Fruit fly (Drosophila melanogaster) whole organism, embryonic: ENCODE results near the gene CG43345.

Experiments
- Ada2b ChIP-seq: fragments of 200-800 bp; sonication (Bioruptor generic); IDR thresholded peaks from 2 replicates; pipeline ENCODE4 v1.3.6; 2022; ENCODE audit warnings: missing biosample characterization, missing genetic modification characterization
- B-H2 ChIP-seq: fragments of 200-800 bp; sonication (Bioruptor generic); optimal IDR thresholded peaks from 2 replicates; lab custom pipeline; 2018; ENCODE audit warnings: missing biosample characterization, mild to moderate bottlenecking, missing genetic modification characterization
- BEAF-32 ChIP-seq: fragments of 200-800 bp; sonication (Bioruptor generic); optimal IDR thresholded peaks from 3 replicates; lab custom pipeline; 2017; ENCODE audit warnings: missing biosample characterization, missing genetic modification characterization, mild to moderate bottlenecking, moderate library complexity, missing genetic modification reagents
- CG10267 ChIP-seq: fragments of 200-800 bp; sonication (Bioruptor generic); optimal IDR thresholded peaks from 2 replicates; lab custom pipeline; 2018; ENCODE audit warnings: missing biosample characterization, mild to moderate bottlenecking, missing genetic modification characterization, moderate library complexity
- CG12659 ChIP-seq: fragments of 200-800 bp; sonication (Bioruptor generic); optimal IDR thresholded peaks from 3 replicates; lab custom pipeline; 2017; ENCODE audit warnings: mild to moderate bottlenecking, missing biosample characterization, missing genetic modification reagents, missing genetic modification characterization
- CG13287 ChIP-seq: fragments of 200-800 bp; sonication (Bioruptor generic); IDR thresholded peaks from 2 replicates; pipeline ENCODE4 v1.3.6; 2022; ENCODE audit warnings: missing biosample characterization, missing genetic modification characterization; ENCODE audit not compliant: partially characterized antibody
- CG13624 ChIP-seq: fragments of 200-800 bp; sonication (Bioruptor generic); optimal IDR thresholded peaks from 2 replicates; lab custom pipeline; 2016; ENCODE audit warnings: missing biosample characterization, missing genetic modification characterization
- CG2116 ChIP-seq: fragments of 200-800 bp; sonication (Bioruptor generic); optimal IDR thresholded peaks from 3 replicates; lab custom pipeline; 2018; ENCODE audit warnings: missing biosample characterization, mild to moderate bottlenecking, missing genetic modification characterization
- CG33213 ChIP-seq: fragments of 200-800 bp; sonication (Bioruptor generic); optimal IDR thresholded peaks from 3 replicates; lab custom pipeline; 2016; ENCODE audit warnings: missing biosample characterization, missing genetic modification characterization
- CG3847 ChIP-seq: fragments of 200-800 bp; sonication (Bioruptor generic); IDR thresholded peaks from 2 replicates; pipeline ENCODE4 v1.3.6; 2022; ENCODE audit warnings: missing biosample characterization, missing genetic modification characterization
- CG6813 ChIP-seq: fragments of 200-800 bp; sonication (Bioruptor generic); optimal IDR thresholded peaks from 2 replicates; lab custom pipeline; 2017; ENCODE audit warnings: missing biosample characterization, missing genetic modification characterization, mild to moderate bottlenecking, moderate library complexity, missing genetic modification reagents
- CG8290 ChIP-seq, 3 experiments: fragments of 200-800 bp; sonication (Bioruptor generic); optimal IDR thresholded peaks; 2 replicates each; lab custom pipeline; 2016 to 2019; ENCODE audit warnings: missing biosample characterization in 3 of 3, missing genetic modification characterization in 3 of 3, mild to moderate bottlenecking in 2 of 3, moderate library complexity in 1 of 3
- CG9932 ChIP-seq: fragments of 200-800 bp; sonication (Bioruptor generic); IDR thresholded peaks from 2 replicates; pipeline ENCODE4 v1.3.6; 2022; ENCODE audit warnings: missing biosample characterization, missing genetic modification characterization
- CoRest ChIP-seq: fragments of 200-800 bp; sonication (Bioruptor generic); optimal IDR thresholded peaks from 3 replicates; lab custom pipeline; 2018; ENCODE audit warnings: missing biosample characterization, mild to moderate bottlenecking, missing genetic modification characterization, moderate library complexity
- E2f2 ChIP-seq: fragments of 200-800 bp; sonication (Bioruptor generic); IDR thresholded peaks from 2 replicates; pipeline ENCODE4 v1.3.6; 2022; ENCODE audit warnings: missing biosample characterization, missing genetic modification characterization
- Ets65A ChIP-seq: fragments of 200-800 bp; sonication (Bioruptor generic); peaks from one replicate; lab custom pipeline; 2016; ENCODE audit warnings: missing biosample characterization, missing genetic modification characterization
- Ets97D ChIP-seq: fragments of 200-800 bp; sonication (Bioruptor generic); optimal IDR thresholded peaks from 3 replicates; lab custom pipeline; 2016; ENCODE audit warnings: missing biosample characterization, missing genetic modification characterization
- HmgZ ChIP-seq: fragments of 200-800 bp; sonication (Bioruptor generic); optimal IDR thresholded peaks from 2 replicates; lab custom pipeline; 2018; ENCODE audit warnings: missing biosample characterization, mild to moderate bottlenecking, missing genetic modification characterization
- MBD-R2 ChIP-seq: fragments of 200-800 bp; sonication (Bioruptor generic); IDR thresholded peaks from 2 replicates; pipeline ENCODE4 v1.3.6; 2022; ENCODE audit warnings: missing biosample characterization, missing genetic modification characterization
- Med ChIP-seq: fragments of 200-800 bp; sonication (Bioruptor generic); peaks from one replicate; lab custom pipeline; 2016; ENCODE audit warnings: missing biosample characterization, missing genetic modification characterization, mild to moderate bottlenecking, inconsistent platforms, moderate library complexity
- Myb ChIP-seq: fragments of 200-800 bp; sonication (Bioruptor generic); optimal IDR thresholded peaks from 2 replicates; lab custom pipeline; 2016; ENCODE audit warnings: missing biosample characterization, missing genetic modification characterization
- Optix ChIP-seq: fragments of 200-800 bp; sonication (Bioruptor generic); IDR thresholded peaks from 3 replicates; pipeline ENCODE4 v1.3.6; 2022; ENCODE audit warnings: missing biosample characterization, missing genetic modification characterization
- Pdp1 ChIP-seq, 2 experiments: fragments of 200-800 bp; sonication (Bioruptor generic); optimal IDR thresholded peaks; 3 replicates each; lab custom pipeline; 2016; ENCODE audit warnings: missing biosample characterization in 2 of 2, missing genetic modification characterization in 2 of 2, mild to moderate bottlenecking in 1 of 2, moderate library complexity in 1 of 2
- Rfx ChIP-seq: fragments of 200-800 bp; sonication (Bioruptor generic); IDR thresholded peaks from 2 replicates; pipeline ENCODE4 v1.3.6; 2022; ENCODE audit warnings: missing biosample characterization, missing genetic modification characterization
- Sin3A ChIP-seq: fragments of >200 bp; optimal IDR thresholded peaks from 2 replicates; lab custom pipeline; 2018
- Sry-β ChIP-seq: fragments of 200-800 bp; sonication (Bioruptor generic); optimal IDR thresholded peaks from 2 replicates; lab custom pipeline; 2018; ENCODE audit warnings: missing biosample characterization, mild to moderate bottlenecking, missing genetic modification characterization, moderate library complexity
- Ssrp ChIP-seq: fragments of 200-800 bp; sonication (Bioruptor generic); optimal IDR thresholded peaks from 2 replicates; lab custom pipeline; 2018; ENCODE audit warnings: missing biosample characterization, mild to moderate bottlenecking, missing genetic modification characterization, moderate library complexity
- Xrp1 ChIP-seq: fragments of 200-800 bp; sonication (Bioruptor generic); IDR thresholded peaks from 2 replicates; pipeline ENCODE4 v1.3.6; 2022; ENCODE audit warnings: missing biosample characterization, missing genetic modification characterization
- al ChIP-seq: fragments of 200-800 bp; sonication (Bioruptor generic); IDR thresholded peaks from 2 replicates; pipeline ENCODE4 v1.3.6; 2022; ENCODE audit warnings: missing biosample characterization, missing genetic modification characterization
- bigmax ChIP-seq: fragments of 200-800 bp; sonication (Bioruptor generic); optimal IDR thresholded peaks from 2 replicates; lab custom pipeline; 2018; ENCODE audit warnings: missing biosample characterization, mild to moderate bottlenecking, missing genetic modification characterization
- cg ChIP-seq: fragments of 200-800 bp; sonication (Bioruptor generic); optimal IDR thresholded peaks from 3 replicates; lab custom pipeline; 2019; ENCODE audit warnings: missing biosample characterization, mild to moderate bottlenecking, missing genetic modification characterization, moderate library complexity
- crp ChIP-seq, 2 experiments: fragments of 200-800 bp; sonication (Bioruptor generic); optimal IDR thresholded peaks; 2 replicates in 1 of 2; 3 replicates in 1 of 2; lab custom pipeline; 2017; ENCODE audit warnings: missing biosample characterization in 2 of 2, missing genetic modification characterization in 2 of 2, mild to moderate bottlenecking in 1 of 2, moderate library complexity in 1 of 2
- dm ChIP-seq: fragments of 200-800 bp; sonication (Bioruptor generic); optimal IDR thresholded peaks from 3 replicates; lab custom pipeline; 2016; ENCODE audit warnings: missing biosample characterization, missing genetic modification characterization
- fd3F ChIP-seq: fragments of 200-800 bp; sonication (Bioruptor generic); optimal IDR thresholded peaks from 2 replicates; lab custom pipeline; 2018; ENCODE audit warnings: missing biosample characterization, mild to moderate bottlenecking, missing genetic modification characterization, moderate library complexity
- gfzf ChIP-seq: fragments of 200-800 bp; sonication (Bioruptor generic); optimal IDR thresholded peaks from 2 replicates; lab custom pipeline; 2016; ENCODE audit warnings: missing biosample characterization, mild to moderate bottlenecking, missing genetic modification characterization, moderate library complexity
- lilli ChIP-seq: fragments of 200-800 bp; sonication (Bioruptor generic); optimal IDR thresholded peaks from 3 replicates; lab custom pipeline; 2016; ENCODE audit warnings: missing biosample characterization, missing genetic modification characterization
- odd ChIP-seq: fragments of 200-800 bp; sonication (Bioruptor generic); optimal IDR thresholded peaks from 2 replicates; lab custom pipeline; 2017; ENCODE audit warnings: missing biosample characterization, mild to moderate bottlenecking, missing genetic modification characterization
- phol ChIP-seq: fragments of 200-800 bp; sonication (Bioruptor generic); optimal IDR thresholded peaks from 3 replicates; lab custom pipeline; 2018; ENCODE audit warnings: missing biosample characterization, mild to moderate bottlenecking, missing genetic modification characterization, moderate library complexity
- pzg ChIP-seq: fragments of 200-800 bp; sonication (Bioruptor generic); optimal IDR thresholded peaks from 3 replicates; lab custom pipeline; 2018; ENCODE audit warnings: missing biosample characterization, mild to moderate bottlenecking, missing genetic modification characterization, moderate library complexity
- row ChIP-seq: fragments of 200-800 bp; sonication (Bioruptor generic); IDR thresholded peaks from 3 replicates; pipeline ENCODE4 v1.3.6; 2022; ENCODE audit warnings: missing biosample characterization, missing genetic modification characterization
- sens ChIP-seq: fragments of 200-800 bp; sonication (Bioruptor generic); peaks from one replicate; lab custom pipeline; 2016; ENCODE audit warnings: missing biosample characterization, missing genetic modification characterization
- slp2 ChIP-seq: fragments of 200-800 bp; sonication (Bioruptor generic); optimal IDR thresholded peaks from 2 replicates; lab custom pipeline; 2016; ENCODE audit warnings: missing biosample characterization, missing genetic modification characterization
- sna ChIP-seq: fragments of 200-800 bp; sonication (Bioruptor generic); IDR thresholded peaks from 2 replicates; pipeline ENCODE4 v1.3.6; 2022; ENCODE audit warnings: missing biosample characterization, missing genetic modification characterization; ENCODE audit not compliant: partially characterized antibody
- stwl ChIP-seq: fragments of 200-800 bp; sonication (Bioruptor generic); optimal IDR thresholded peaks from 3 replicates; lab custom pipeline; 2018; ENCODE audit warnings: missing biosample characterization, mild to moderate bottlenecking, missing genetic modification characterization, moderate library complexity
- sug ChIP-seq: fragments of 200-800 bp; optimal IDR thresholded peaks from 2 replicates; lab custom pipeline; 2019; ENCODE audit warnings: missing biosample characterization, mild to moderate bottlenecking, missing genetic modification characterization, moderate library complexity
- tio ChIP-seq: fragments of 200-800 bp; sonication (Bioruptor generic); optimal IDR thresholded peaks from 2 replicates; lab custom pipeline; 2017; ENCODE audit warnings: missing biosample characterization, missing genetic modification characterization, inconsistent platforms

CG43345 gene

DNA sequence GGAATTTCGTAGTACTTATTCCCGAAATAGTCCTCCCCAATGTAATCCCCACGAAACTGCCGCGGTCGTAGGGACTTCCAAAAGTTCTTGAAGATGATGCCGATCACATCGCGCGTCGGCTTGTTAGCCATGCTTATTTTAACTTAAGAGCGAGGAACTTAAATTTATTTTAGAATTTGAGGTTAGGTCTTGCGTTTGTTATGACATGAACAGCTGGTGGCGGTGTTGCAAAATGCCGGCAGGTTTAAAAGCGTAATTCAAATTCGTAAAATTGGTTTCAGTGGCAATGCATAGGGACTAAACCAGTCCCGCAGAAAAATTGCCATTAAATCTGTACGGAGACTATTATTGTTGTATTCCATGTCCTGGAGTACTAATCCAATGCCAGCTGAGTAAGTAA, 2.0 kb downstream of the CG43345 start (continued):
- no peak for TF ChIP-seq al (GFP tag; lab: Robert Waterston, UW)
- TF ChIP-seq CG8290 (GFP tag; optimal IDR thresholded peaks at IDR 0.05; lab: Kevin White, UChicago), result no peak
- peak in 1 of 2 experiments; percentile 44 for TF ChIP-seq CG8290 (tag; optimal IDR thresholded peaks at IDR 0.05; lab: Kevin White, UChicago)
- no peak for TF ChIP-seq fd3F
- TF ChIP-seq sens, result peak; percentile 11
- TF ChIP-seq Ssrp (tag; lab: Kevin White, UChicago), result no peak
- TF ChIP-seq E2f2 (GFP tag; lab: Robert Waterston, UW), result peak; percentile 93
- peak; percentile 29 for TF ChIP-seq CG2116 (GFP tag; lab: Kevin White, UChicago)
- TF ChIP-seq Ada2b, result 0 out of 2 replicates have a peak, but pooled peaks have one; percentile 7
- TF ChIP-seq CG12659 (GFP tag; lab: Kevin White, UChicago), result peak; percentile 21
- peak; percentile 24; the same call in 1 of the 2 replicates for TF ChIP-seq CG3847 (GFP tag; lab: Robert Waterston, UW)
- TF ChIP-seq crp (GFP tag; optimal IDR thresholded peaks at IDR 0.05; lab: Kevin White, UChicago), result peak; percentile 25 to 88
- TF ChIP-seq Med, result peak; percentile 84
- TF ChIP-seq HmgZ (tag; lab: Kevin White, UChicago), result peak; percentile 44
- TF ChIP-seq CG33213, result peak; percentile 7
- TF ChIP-seq Ets65A (GFP tag; lab: Kevin White, UChicago), result peak; percentile 46
- peak; percentile 59 for TF ChIP-seq dm (GFP tag; lab: Kevin White, UChicago)
- peak; percentile 87 for TF ChIP-seq Myb (GFP tag; lab: Kevin White, UChicago)
- peak; percentile 100 for TF ChIP-seq bigmax
- TF ChIP-seq pzg (GFP tag; lab: Kevin White, UChicago), result peak; percentile 63
- peak in 1 of 2 experiments; percentile 99 for TF ChIP-seq Pdp1 (GFP tag; optimal IDR thresholded peaks at IDR 0.05; lab: Kevin White, UChicago)
- peak; percentile 18 for TF ChIP-seq gfzf
- TF ChIP-seq stwl, result no peak
- peak; percentile 33; the same call in 1 of the 3 replicates for TF ChIP-seq row (GFP tag; lab: Robert Waterston, UW)
- TF ChIP-seq MBD-R2, result peak; percentile 80
- peak; percentile 79 for TF ChIP-seq Sry-β (GFP tag; lab: Kevin White, UChicago)
- peak; percentile 22 for TF ChIP-seq CoRest (tag; lab: Kevin White, UChicago)
- TF ChIP-seq CG10267, result peak; percentile 89
- no peak for TF ChIP-seq odd (GFP tag; lab: Kevin White, UChicago)
- peak; percentile 18 for TF ChIP-seq BEAF-32 (GFP tag; lab: Kevin White, UChicago)
- peak; percentile 14 for TF ChIP-seq CG13624 (GFP tag; lab: Kevin White, UChicago)
- no peak for TF ChIP-seq cg (GFP tag; lab: Kevin White, UChicago)
- TF ChIP-seq Rfx (GFP tag; lab: Robert Waterston, UW), result peak; percentile 22; the same call in 1 of the 2 replicates
- TF ChIP-seq lilli (GFP tag; lab: Kevin White, UChicago), result peak; percentile 13
- no peak for TF ChIP-seq tio
- TF ChIP-seq CG6813, result no peak
- peak; percentile 15 for TF ChIP-seq B-H2 (GFP tag; lab: Kevin White, UChicago)
- TF ChIP-seq CG13287, result peak; percentile 22; the same call in 1 of the 2 replicates
- peak; percentile 42 for TF ChIP-seq sug
- TF ChIP-seq sna (GFP tag; lab: Robert Waterston, UW), result 0 out of 2 replicates have a peak, but pooled peaks have one; percentile 11
- peak; percentile 10 for TF ChIP-seq Ets97D (GFP tag; lab: Kevin White, UChicago)
- TF ChIP-seq Optix (GFP tag; lab: Robert Waterston, UW), result no peak
- peak; percentile 29; the same call in 1 of the 2 replicates for TF ChIP-seq Xrp1 (GFP tag; lab: Robert Waterston, UW)
- TF ChIP-seq phol, result peak; percentile 10
- TF ChIP-seq Sin3A (lab: Kevin White, UChicago), result peak; percentile 23
- 0 out of 2 replicates have a peak, but pooled peaks have one; percentile 8 for TF ChIP-seq CG9932 (GFP tag; lab: Robert Waterston, UW)
- TF ChIP-seq slp2 (GFP tag; lab: Kevin White, UChicago), result no peak
